Fruit fly (Drosophila melanogaster) whole organism, pupa: Measurements from ENCODE around the gene Grip91.
A peak's percentile ranks its signal among the peaks of the same experiment; 100 is the strongest.

Experiments
- CG10348 ChIP-seq: fragments of 200-800 bp; sonication (Bioruptor generic); IDR thresholded peaks from 2 replicates; pipeline ENCODE4 v1.3.6; 2022; ENCODE audit warnings: missing biosample characterization, missing genetic modification characterization
- CG13204 ChIP-seq: fragments of 200-800 bp; sonication (Bioruptor generic); optimal IDR thresholded peaks from 2 replicates; lab custom pipeline; 2018; ENCODE audit warnings: missing biosample characterization, mild to moderate bottlenecking, missing genetic modification characterization, moderate library complexity
- CG14655 ChIP-seq: fragments of 200-800 bp; sonication (Bioruptor generic); optimal IDR thresholded peaks from 3 replicates; lab custom pipeline; 2017; ENCODE audit warnings: mild to moderate bottlenecking, missing biosample characterization, missing genetic modification reagents, missing genetic modification characterization
- CG15710 ChIP-seq: fragments of 200-800 bp; sonication (Bioruptor generic); optimal IDR thresholded peaks from 2 replicates; lab custom pipeline; 2018; ENCODE audit warnings: missing biosample characterization, mild to moderate bottlenecking, missing genetic modification characterization, moderate library complexity
- CG17806 ChIP-seq: fragments of 200-800 bp; sonication (Bioruptor generic); optimal IDR thresholded peaks from 2 replicates; lab custom pipeline; 2018; ENCODE audit warnings: missing biosample characterization, mild to moderate bottlenecking, missing genetic modification characterization, moderate library complexity
- CG32121 ChIP-seq: fragments of 200-800 bp; sonication (Bioruptor generic); IDR thresholded peaks from 2 replicates; pipeline ENCODE4 v1.3.6; 2022; ENCODE audit warnings: missing biosample characterization, missing genetic modification characterization
- CG9948 ChIP-seq: fragments of 200-800 bp; sonication (Bioruptor generic); optimal IDR thresholded peaks from 2 replicates; lab custom pipeline; 2018; ENCODE audit warnings: missing biosample characterization, mild to moderate bottlenecking, missing genetic modification characterization, moderate library complexity
- Pif1A ChIP-seq: fragments of 200-800 bp; sonication (Bioruptor generic); optimal IDR thresholded peaks from 3 replicates; lab custom pipeline; 2016; ENCODE audit warnings: missing biosample characterization, missing genetic modification characterization

DNA sequence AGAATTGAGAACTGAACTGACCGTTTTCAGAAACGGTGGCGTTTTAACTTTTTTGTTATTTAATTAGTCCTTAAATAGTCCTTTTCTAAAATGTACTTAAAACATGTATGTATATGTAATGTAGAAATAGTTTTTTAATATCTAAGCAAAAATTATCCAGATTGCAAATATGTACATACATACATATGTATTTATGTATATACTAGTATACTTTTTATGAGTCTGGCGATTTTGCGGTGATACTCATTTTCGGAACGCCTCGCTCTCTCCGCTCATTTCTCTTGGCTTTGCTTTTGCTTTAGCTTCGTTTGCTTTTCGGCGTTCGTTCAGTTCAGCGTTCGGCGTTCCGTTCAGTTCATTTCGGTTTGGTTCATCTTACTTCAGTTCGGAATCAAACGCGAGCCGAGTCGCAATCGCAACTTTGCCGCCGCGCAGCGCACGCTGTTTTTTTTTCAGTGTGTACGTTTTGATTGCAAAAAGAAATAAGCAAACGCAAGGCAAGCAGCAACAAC is 17.9 kb upstream of the Grip91 start, which contains the start of gene rdgB:
- TF ChIP-seq CG17806 (tag; lab: Kevin White, UChicago) (peak; percentile 62), CG15710 (tag; lab: Kevin White, UChicago) (peak; percentile 81), CG14655 (peak; percentile 92), CG13204 (peak; percentile 64), Pif1A (peak; percentile 23), CG9948 (tag; lab: Kevin White, UChicago) (peak; percentile 81), CG32121 (GFP tag; lab: Robert Waterston, UW) (peak; percentile 64), CG10348 (GFP tag; lab: Robert Waterston, UW) (no peak)
